Worm (Caenorhabditis elegans): ENCODE results near the gene cdc-14.

cdc-14 gene

DNA sequence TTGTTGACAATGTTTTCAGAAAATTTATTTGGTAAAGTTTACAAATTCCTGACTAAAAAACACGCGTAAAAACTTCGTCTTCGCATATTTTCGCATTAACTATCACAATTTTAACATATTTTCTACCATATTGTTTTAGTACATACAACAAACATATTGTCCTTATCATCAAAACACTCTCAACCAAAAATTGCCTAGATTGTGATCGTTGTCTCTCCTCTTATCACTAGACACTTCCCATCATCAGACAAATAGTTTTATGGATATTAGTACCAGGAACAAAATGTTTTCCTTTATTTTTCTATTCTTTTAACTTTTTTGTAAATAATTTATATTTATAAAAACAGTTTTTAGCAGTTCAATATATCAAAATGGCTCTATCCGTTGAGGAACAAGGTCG, 31.8 kb downstream of the cdc-14 start, which contains the start of gene C17C3.3:
Gene C17C3.3 (plus strand): TSS at position 346 of the 400 bp plus-strand sequence.
- no peak for TF ChIP-seq nhr-10 (tag; optimal IDR thresholded peaks at IDR 0.05)
- no peak for TF ChIP-seq ceh-82 (tag; optimal IDR thresholded peaks at IDR 0.05)
- TF ChIP-seq nhr-6 (tag; optimal IDR thresholded peaks at IDR 0.05) = no peak
- no peak for TF ChIP-seq peb-1 (tag; optimal IDR thresholded peaks at IDR 0.05)
- TF ChIP-seq nhr-21 (tag; optimal IDR thresholded peaks at IDR 0.05) = no peak
- no peak for TF ChIP-seq crh-2 (tag; optimal IDR thresholded peaks at IDR 0.05)
- no peak for TF ChIP-seq ama-1 (optimal IDR thresholded peaks at IDR 0.05)
- peak; percentile 6 for TF ChIP-seq skn-1 (tag; optimal IDR thresholded peaks at IDR 0.05)
- TF ChIP-seq nhr-23 (tag; optimal IDR thresholded peaks at IDR 0.05) = no peak
- no peak for TF ChIP-seq ceh-16 (tag; optimal IDR thresholded peaks at IDR 0.05)
- TF ChIP-seq lin-39 (tag; optimal IDR thresholded peaks at IDR 0.05) = no peak
- TF ChIP-seq unc-39 (tag; optimal IDR thresholded peaks at IDR 0.05) = no peak
- no peak for TF ChIP-seq mab-5 (tag; optimal IDR thresholded peaks at IDR 0.05)
- TF ChIP-seq R02D3.7 (tag; optimal IDR thresholded peaks at IDR 0.05) = no peak
- no peak for TF ChIP-seq blmp-1 (tag; optimal IDR thresholded peaks at IDR 0.05; ENCODE audit: insufficient read depth)
- TF ChIP-seq nhr-237 (tag; optimal IDR thresholded peaks at IDR 0.05) = no peak
- TF ChIP-seq nhr-77 (tag; optimal IDR thresholded peaks at IDR 0.05) = no peak
- no peak for TF ChIP-seq F13H6.1 (tag; optimal IDR thresholded peaks at IDR 0.05)
- peak; percentile 19 for TF ChIP-seq fos-1 (tag; optimal IDR thresholded peaks at IDR 0.05)
- TF ChIP-seq egl-27 (tag; optimal IDR thresholded peaks at IDR 0.05) = no peak
- no peak for TF ChIP-seq dmd-4 (tag; optimal IDR thresholded peaks at IDR 0.05)
- TF ChIP-seq snpc-4 (tag; optimal IDR thresholded peaks at IDR 0.05) = no peak
- TF ChIP-seq mbf-1 (tag; optimal IDR thresholded peaks at IDR 0.05) = no peak
- no peak for TF ChIP-seq sem-4 (tag; optimal IDR thresholded peaks at IDR 0.05)
- TF ChIP-seq zag-1 (tag; optimal IDR thresholded peaks at IDR 0.05) = no peak
- TF ChIP-seq sma-9 (GFP tag; optimal IDR thresholded peaks at IDR 0.05) = peak; percentile 17
- no peak for TF ChIP-seq sma-9 (tag; optimal IDR thresholded peaks at IDR 0.05)

DNA sequence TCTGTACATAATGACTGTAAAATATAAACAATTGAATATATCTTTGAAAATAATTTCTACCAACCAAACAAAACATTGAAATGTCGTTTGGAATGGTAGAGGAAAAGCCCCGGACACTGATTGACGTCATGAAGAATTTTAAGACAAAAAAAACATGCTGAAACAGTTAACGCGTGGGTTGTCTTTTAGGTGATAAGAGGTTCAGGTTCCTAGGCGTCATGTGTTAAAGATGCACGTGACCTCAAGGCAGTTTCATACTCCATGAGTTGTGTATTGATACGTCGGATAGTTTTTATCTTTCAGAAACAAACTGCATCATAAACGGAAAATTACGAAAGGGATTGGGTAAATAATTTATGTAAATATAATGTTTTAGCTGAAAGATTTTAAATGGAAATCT, 36.1 kb downstream of the cdc-14 start:
- TF ChIP-seq fos-1 (tag; optimal IDR thresholded peaks at IDR 0.05) (no peak), crh-2 (tag; optimal IDR thresholded peaks at IDR 0.05) (peak; percentile 14), alr-1 (tag; optimal IDR thresholded peaks at IDR 0.05) (no peak), sma-9 (GFP tag; optimal IDR thresholded peaks at IDR 0.05) (peak; percentile 60), sma-9 (tag; optimal IDR thresholded peaks at IDR 0.05) (no peak), gmeb-1 (tag; optimal IDR thresholded peaks at IDR 0.05) (peak; percentile 38)

DNA sequence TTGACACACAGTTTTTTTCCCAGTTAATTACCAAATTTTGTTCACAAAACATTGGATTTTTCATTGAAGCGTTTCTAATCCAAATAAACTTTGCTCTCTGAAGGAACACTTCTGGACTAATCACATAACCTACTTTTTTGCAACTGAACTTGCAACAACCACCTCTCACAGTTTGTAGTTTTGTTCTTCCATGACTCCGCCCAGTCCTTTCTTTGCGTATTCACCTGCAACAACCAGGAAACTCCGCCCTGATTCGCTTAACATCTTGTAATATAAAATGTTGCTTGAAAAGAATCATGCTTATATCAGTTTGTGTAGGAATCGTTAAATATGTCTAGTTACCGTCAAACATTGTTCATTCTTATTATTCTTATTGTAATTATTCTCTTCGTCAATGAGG, 36.8 kb downstream of the cdc-14 start, which contains the start of gene ins-11:
Gene ins-11 (plus strand): TSS at position 301 of the 400 bp plus-strand sequence.
- TF ChIP-seq C34F6.9 (tag; optimal IDR thresholded peaks at IDR 0.05) (no peak), elt-1 (tag; optimal IDR thresholded peaks at IDR 0.05) (no peak), mdl-1 (tag; optimal IDR thresholded peaks at IDR 0.05) (no peak), nhr-10 (tag; optimal IDR thresholded peaks at IDR 0.05) (no peak), gmeb-1 (tag; optimal IDR thresholded peaks at IDR 0.05) (no peak), zag-1 (tag; optimal IDR thresholded peaks at IDR 0.05) (no peak), nhr-11 (tag; optimal IDR thresholded peaks at IDR 0.05) (no peak), R02D3.7 (tag; optimal IDR thresholded peaks at IDR 0.05) (no peak), lin-13 (GFP tag; optimal IDR thresholded peaks at IDR 0.05) (no peak), lin-11 (tag; optimal IDR thresholded peaks at IDR 0.05) (no peak), lsy-2 (tag; optimal IDR thresholded peaks at IDR 0.05) (no peak), nhr-129 (tag; optimal IDR thresholded peaks at IDR 0.05) (no peak), nhr-23 (tag; optimal IDR thresholded peaks at IDR 0.05) (no peak)

DNA sequence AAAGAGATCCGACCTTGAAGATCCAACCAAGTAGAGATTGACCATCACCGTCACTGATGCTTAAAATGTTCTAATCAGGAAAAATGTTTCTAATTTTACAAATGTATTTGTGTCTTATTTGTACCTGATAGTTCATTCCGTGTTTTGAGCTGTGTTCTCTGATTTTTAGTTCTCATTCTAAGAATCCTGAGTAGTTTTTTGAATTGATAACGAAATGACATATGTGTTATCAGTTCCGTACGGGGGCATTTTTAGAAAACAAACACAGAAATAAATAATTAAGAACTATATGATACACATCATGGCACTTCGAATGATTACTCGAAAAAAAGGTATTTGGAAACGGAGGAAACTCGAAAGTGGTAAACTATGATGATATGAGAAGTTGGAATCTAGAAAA, 37.7 kb downstream of the cdc-14 start:
- TF ChIP-seq sma-3 (GFP tag; optimal IDR thresholded peaks at IDR 0.05) (no peak), ztf-4 (tag; optimal IDR thresholded peaks at IDR 0.05) (no peak), ztf-1 (GFP tag; conservative IDR thresholded peaks at IDR 0.05) (no peak), mdl-1 (tag; optimal IDR thresholded peaks at IDR 0.05) (no peak)

All from whole organism, L2 larva.